Worm (Caenorhabditis elegans) whole organism, mixed stage, embryonic: Measurements from ENCODE around the gene swip-10.

ENCODE experiments used
- blmp-1 ChIP-seq: fragments of 150-350 bp; optimal IDR thresholded peaks from 2 replicates; lab custom pipeline; 2014; ENCODE audit warnings: missing biosample characterization, missing genetic modification characterization
- ceh-39 ChIP-seq: fragments of 150-350 bp; optimal IDR thresholded peaks from 2 replicates; lab custom pipeline; 2014; ENCODE audit warnings: missing biosample characterization, missing genetic modification characterization
- ceh-43 ChIP-seq: fragments of 200-800 bp; sonication (Bioruptor generic); optimal IDR thresholded peaks from 2 replicates; lab custom pipeline; 2018; ENCODE audit warnings: mild to moderate bottlenecking, missing genetic modification characterization, moderate library complexity, missing compliant biosample characterization
- ces-1 ChIP-seq: fragments of 150-350 bp; optimal IDR thresholded peaks from 2 replicates; lab custom pipeline; 2014; ENCODE audit warnings: missing biosample characterization, missing genetic modification reagents, missing genetic modification characterization
- cnd-1 ChIP-seq: fragments of 200-800 bp; sonication (Bioruptor generic); optimal IDR thresholded peaks from 2 replicates; lab custom pipeline; 2018; ENCODE audit warnings: mild to moderate bottlenecking, missing genetic modification characterization, missing compliant biosample characterization
- drap-1 ChIP-seq: fragments of 200-800 bp; sonication (Bioruptor generic); optimal IDR thresholded peaks from 3 replicates; lab custom pipeline; 2018; ENCODE audit warnings: mild to moderate bottlenecking, missing genetic modification characterization, missing compliant biosample characterization
- elt-1 ChIP-seq: sonication (generic microtip); optimal IDR thresholded peaks from 2 replicates; lab custom pipeline; 2017; ENCODE audit warnings: missing genetic modification characterization, mild to moderate bottlenecking, missing compliant biosample characterization, antibody characterized with exemption, moderate library complexity, borderline replicate concordance; ENCODE audit not compliant: insufficient read depth
- elt-3 ChIP-seq: fragments of 150-350 bp; optimal IDR thresholded peaks from 2 replicates; lab custom pipeline; 2014; ENCODE audit warnings: missing biosample characterization, missing genetic modification characterization
- flh-1 ChIP-seq: fragments of 200-800 bp; sonication (Bioruptor generic); optimal IDR thresholded peaks from 2 replicates; lab custom pipeline; 2018; ENCODE audit warnings: mild to moderate bottlenecking, missing genetic modification characterization, moderate library complexity, missing compliant biosample characterization
- ham-2 ChIP-seq: fragments of 200-800 bp; sonication (Bioruptor generic); optimal IDR thresholded peaks from 2 replicates; lab custom pipeline; 2018; ENCODE audit warnings: mild to moderate bottlenecking, missing genetic modification characterization, missing compliant biosample characterization
- hlh-1 ChIP-seq: fragments of 150-350 bp; optimal IDR thresholded peaks from 2 replicates; lab custom pipeline; 2014; ENCODE audit warnings: missing biosample characterization, missing genetic modification reagents, missing genetic modification characterization
- lin-13 ChIP-seq: fragments of 150-350 bp; optimal IDR thresholded peaks from 2 replicates; lab custom pipeline; 2014; ENCODE audit warnings: missing biosample characterization, missing genetic modification characterization
- lin-32 ChIP-seq: fragments of 200-800 bp; sonication (Bioruptor generic); optimal IDR thresholded peaks from 2 replicates; lab custom pipeline; 2018; ENCODE audit warnings: mild to moderate bottlenecking, missing genetic modification characterization, missing compliant biosample characterization
- lsy-2 ChIP-seq: fragments of 150-350 bp; optimal IDR thresholded peaks from 2 replicates; lab custom pipeline; 2014; ENCODE audit warnings: missing biosample characterization, missing genetic modification characterization
- mab-5 ChIP-seq: fragments of 150-350 bp; optimal IDR thresholded peaks from 2 replicates; lab custom pipeline; 2014; ENCODE audit warnings: missing biosample characterization, missing genetic modification characterization
- mep-1 ChIP-seq: fragments of 150-350 bp; optimal IDR thresholded peaks from 2 replicates; lab custom pipeline; 2017; ENCODE audit warnings: missing biosample characterization, missing genetic modification reagents, missing genetic modification characterization, inconsistent platforms
- mls-2 ChIP-seq: sonication (generic microtip); optimal IDR thresholded peaks from 2 replicates; lab custom pipeline; 2016; ENCODE audit warnings: mild to moderate bottlenecking, missing genetic modification characterization, moderate library complexity, missing compliant biosample characterization
- nhr-12 ChIP-seq: fragments of 150-350 bp; optimal IDR thresholded peaks from 2 replicates; lab custom pipeline; 2014; ENCODE audit warnings: missing biosample characterization, missing genetic modification characterization
- nhr-237 ChIP-seq: fragments of 150-350 bp; optimal IDR thresholded peaks from 2 replicates; lab custom pipeline; 2014; ENCODE audit warnings: missing biosample characterization, missing genetic modification characterization
- nhr-28 ChIP-seq: fragments of 150-350 bp; optimal IDR thresholded peaks from 2 replicates; lab custom pipeline; 2014; ENCODE audit warnings: missing biosample characterization, missing genetic modification characterization
- nhr-76 ChIP-seq: sonication (generic microtip); optimal IDR thresholded peaks from 2 replicates; lab custom pipeline; 2017; ENCODE audit warnings: missing biosample characterization, missing genetic modification characterization
- pha-4 ChIP-seq: fragments of 150-350 bp; optimal IDR thresholded peaks from 2 replicates; lab custom pipeline; 2018; ENCODE audit warnings: missing biosample characterization, missing genetic modification reagents, missing genetic modification characterization
- sem-2 ChIP-seq: fragments of 200-800 bp; sonication (Bioruptor generic); optimal IDR thresholded peaks from 2 replicates; lab custom pipeline; 2018; ENCODE audit warnings: mild to moderate bottlenecking, missing genetic modification characterization, missing compliant biosample characterization
- snpc-4 ChIP-seq: fragments of 150-350 bp; optimal IDR thresholded peaks from 2 replicates; lab custom pipeline; 2014; ENCODE audit warnings: missing biosample characterization, missing genetic modification characterization
- sptf-1 ChIP-seq: sonication (generic microtip); optimal IDR thresholded peaks from 2 replicates; lab custom pipeline; 2017; ENCODE audit warnings: mild to moderate bottlenecking, missing genetic modification characterization, moderate library complexity, missing compliant biosample characterization
- tbx-8 ChIP-seq: fragments of 200-800 bp; sonication (Bioruptor generic); optimal IDR thresholded peaks from 2 replicates; lab custom pipeline; 2018; ENCODE audit warnings: mild to moderate bottlenecking, missing genetic modification characterization, moderate library complexity, missing compliant biosample characterization
- unc-39 ChIP-seq: fragments of 150-350 bp; optimal IDR thresholded peaks from 2 replicates; lab custom pipeline; 2014; ENCODE audit warnings: missing biosample characterization, missing genetic modification characterization
- unc-62 ChIP-seq: fragments of 150-350 bp; optimal IDR thresholded peaks from 2 replicates; lab custom pipeline; 2014; ENCODE audit warnings: missing biosample characterization, missing genetic modification reagents, missing genetic modification characterization
- zip-8 ChIP-seq: fragments of 150-350 bp; optimal IDR thresholded peaks from 2 replicates; lab custom pipeline; 2014; ENCODE audit warnings: missing biosample characterization, missing genetic modification characterization
- ztf-11 ChIP-seq: fragments of 150-350 bp; optimal IDR thresholded peaks from 2 replicates; lab custom pipeline; 2014; ENCODE audit warnings: missing biosample characterization, missing genetic modification characterization

The swip-10 gene

ce11 chrX:2089434-2089833, 28.6 kb downstream of the swip-10 start, which contains the start of gene lsy-2:
Gene lsy-2, plus strand, starts transcription at chrX:2089704.
- TF ChIP-seq lin-13 (tag; lab: Kevin White, UChicago) (peak; percentile 5), ztf-11 (tag; lab: Kevin White, UChicago) (no peak), drap-1 (GFP tag; lab: Kevin White, UChicago) (no peak), mls-2 (tag; lab: Kevin White, UChicago) (no peak), nhr-237 (tag; lab: Kevin White, UChicago) (peak; percentile 10), hlh-1 (tag; lab: Kevin White, UChicago) (peak; percentile 20), lsy-2 (tag; lab: Kevin White, UChicago) (peak; percentile 98), pha-4 (peak; percentile 47), sptf-1 (peak; percentile 33), mep-1 (peak; percentile 61)
- TF ChIP-seq, all 35 proteins: peak for 7

- no peak for TF ChIP-seq ztf-11 (tag; lab: Kevin White, UChicago)
- TF ChIP-seq elt-3 (tag; lab: Kevin White, UChicago): no peak
- no peak for TF ChIP-seq elt-1 (tag; lab: Kevin White, UChicago)
- peak; percentile 29 for TF ChIP-seq ces-1 (GFP tag; lab: Kevin White, UChicago)
These were observed 30.3 kb downstream of the swip-10 start for ce11 chrX:2087716-2088115.

- TF ChIP-seq sptf-1 (no peak), lsy-2 (tag; lab: Kevin White, UChicago) (peak; percentile 3)
- TF ChIP-seq, all 35 proteins: peak for 1
These were observed 32.6 kb downstream of the swip-10 start for ce11 chrX:2085494-2085893.

- TF ChIP-seq pha-4: no peak
- no peak for TF ChIP-seq ceh-43 (GFP tag; lab: Kevin White, UChicago)
- TF ChIP-seq lin-32 (GFP tag; lab: Kevin White, UChicago): no peak
- no peak for TF ChIP-seq snpc-4 (tag; lab: Kevin White, UChicago)
- TF ChIP-seq, all 35 proteins: peak for 0
These were observed 33.1 kb downstream of the swip-10 start, which contains the start of gene F49H12.2 for ce11 chrX:2084988-2085387. Gene F49H12.2, plus strand, starts transcription at chrX:2085288.

- TF ChIP-seq drap-1 (GFP tag; lab: Kevin White, UChicago): no peak
- TF ChIP-seq ztf-11 (tag; lab: Kevin White, UChicago): no peak
- TF ChIP-seq lsy-2 (tag; lab: Kevin White, UChicago): peak; percentile 48
- TF ChIP-seq, all 35 proteins: peak for 1
These were observed 34.0 kb downstream of the swip-10 start, which contains the start of gene F49H12.3 for ce11 chrX:2084019-2084418. Gene F49H12.3, plus strand, starts transcription at chrX:2084375.

ce11 chrX:2079536-2079935, 38.5 kb downstream of the swip-10 start, which contains the start of gene F49H12.4:
Gene F49H12.4, plus strand, starts transcription at chrX:2079836.
- no peak for TF ChIP-seq elt-3 (tag; lab: Kevin White, UChicago)
- no peak for TF ChIP-seq mep-1
- TF ChIP-seq ztf-11 (tag; lab: Kevin White, UChicago): no peak
- no peak for TF ChIP-seq hlh-1 (tag; lab: Kevin White, UChicago)
- TF ChIP-seq nhr-76 (tag; lab: Kevin White, UChicago): no peak
- TF ChIP-seq mab-5 (tag; lab: Kevin White, UChicago): no peak
- no peak for TF ChIP-seq lin-13 (tag; lab: Kevin White, UChicago)
- no peak for TF ChIP-seq unc-62 (GFP tag; lab: Kevin White, UChicago)
- no peak for TF ChIP-seq snpc-4 (tag; lab: Kevin White, UChicago)
- no peak for TF ChIP-seq ham-2 (GFP tag; lab: Kevin White, UChicago)
- TF ChIP-seq nhr-12 (tag; lab: Kevin White, UChicago): no peak
- no peak for TF ChIP-seq mls-2 (tag; lab: Kevin White, UChicago)
- TF ChIP-seq tbx-8 (GFP tag; lab: Kevin White, UChicago): no peak
- TF ChIP-seq cnd-1 (tag; lab: Kevin White, UChicago): no peak
- TF ChIP-seq lin-32 (GFP tag; lab: Kevin White, UChicago): no peak
- TF ChIP-seq sem-2 (GFP tag; lab: Kevin White, UChicago): no peak
- TF ChIP-seq flh-1 (GFP tag; lab: Kevin White, UChicago): no peak

ce11 chrX:2078822-2079221, 39.2 kb downstream of the swip-10 start:
- TF ChIP-seq zip-8 (tag; lab: Kevin White, UChicago): no peak
- no peak for TF ChIP-seq mep-1
- no peak for TF ChIP-seq elt-3 (tag; lab: Kevin White, UChicago)
- no peak for TF ChIP-seq hlh-1 (tag; lab: Kevin White, UChicago)
- TF ChIP-seq nhr-237 (tag; lab: Kevin White, UChicago): no peak
- no peak for TF ChIP-seq unc-39 (tag; lab: Kevin White, UChicago)
- TF ChIP-seq lsy-2 (tag; lab: Kevin White, UChicago): no peak
- no peak for TF ChIP-seq ceh-43 (GFP tag; lab: Kevin White, UChicago)
- no peak for TF ChIP-seq drap-1 (GFP tag; lab: Kevin White, UChicago)
- TF ChIP-seq cnd-1 (tag; lab: Kevin White, UChicago): no peak
- no peak for TF ChIP-seq blmp-1 (tag; lab: Kevin White, UChicago)
- no peak for TF ChIP-seq pha-4
- no peak for TF ChIP-seq ceh-39 (tag; lab: Kevin White, UChicago)
- TF ChIP-seq flh-1 (GFP tag; lab: Kevin White, UChicago): no peak
- no peak for TF ChIP-seq lin-13 (tag; lab: Kevin White, UChicago)
- no peak for TF ChIP-seq nhr-28 (tag; lab: Kevin White, UChicago)
